Fruit fly (Drosophila melanogaster) whole organism, wandering third instar larva: Measurements from ENCODE around the gene ida.

ENCODE experiments used
- Abd-B ChIP-seq: fragments of >200 bp; optimal IDR thresholded peaks from 2 replicates; lab custom pipeline; 2017; ENCODE audit warnings: missing biosample characterization, missing genetic modification characterization
- CrebA ChIP-seq: fragments of 200-800 bp; sonication (Bioruptor generic); optimal IDR thresholded peaks from 2 replicates; lab custom pipeline; 2016; ENCODE audit warnings: missing biosample characterization, mild to moderate bottlenecking, missing genetic modification characterization, borderline replicate concordance
- Dfd ChIP-seq: fragments of >200 bp; optimal IDR thresholded peaks from 2 replicates; lab custom pipeline; 2017; ENCODE audit warnings: missing biosample characterization, missing genetic modification characterization
- Hr78 ChIP-seq: fragments of >200 bp; optimal IDR thresholded peaks from 2 replicates; lab custom pipeline; 2017; ENCODE audit warnings: missing biosample characterization, missing genetic modification characterization
- Myc ChIP-seq: fragments of >200 bp; optimal IDR thresholded peaks from 2 replicates; lab custom pipeline; 2017
- OdsH ChIP-seq: fragments of 200-800 bp; sonication (Bioruptor generic); optimal IDR thresholded peaks from 2 replicates; lab custom pipeline; 2016; ENCODE audit warnings: missing biosample characterization, mild to moderate bottlenecking, missing genetic modification characterization
- Sp1 ChIP-seq: fragments of 200-800 bp; sonication (Bioruptor generic); optimal IDR thresholded peaks from 3 replicates; lab custom pipeline; 2019; ENCODE audit warnings: missing biosample characterization, mild to moderate bottlenecking, missing genetic modification characterization, moderate library complexity
- dsf ChIP-seq: sonication (Bioruptor generic); optimal IDR thresholded peaks from 2 replicates; lab custom pipeline; 2016; ENCODE audit warnings: missing biosample characterization, missing genetic modification characterization, borderline replicate concordance
- lola ChIP-seq: fragments of >200 bp; optimal IDR thresholded peaks from 2 replicates; lab custom pipeline; 2017; ENCODE audit warnings: missing biosample characterization, missing genetic modification characterization
- psq ChIP-seq: fragments of 200-800 bp; sonication (Bioruptor generic); optimal IDR thresholded peaks from 3 replicates; lab custom pipeline; 2017; ENCODE audit warnings: missing biosample characterization, mild to moderate bottlenecking, missing genetic modification characterization, moderate library complexity
- sv ChIP-seq: fragments of 200-800 bp; sonication (Bioruptor generic); optimal IDR thresholded peaks from 3 replicates; lab custom pipeline; 2016; ENCODE audit warnings: missing biosample characterization, missing genetic modification characterization
- usp ChIP-seq: fragments of >200 bp; optimal IDR thresholded peaks from 2 replicates; lab custom pipeline; 2017; ENCODE audit warnings: missing biosample characterization, missing genetic modification characterization

DNA sequence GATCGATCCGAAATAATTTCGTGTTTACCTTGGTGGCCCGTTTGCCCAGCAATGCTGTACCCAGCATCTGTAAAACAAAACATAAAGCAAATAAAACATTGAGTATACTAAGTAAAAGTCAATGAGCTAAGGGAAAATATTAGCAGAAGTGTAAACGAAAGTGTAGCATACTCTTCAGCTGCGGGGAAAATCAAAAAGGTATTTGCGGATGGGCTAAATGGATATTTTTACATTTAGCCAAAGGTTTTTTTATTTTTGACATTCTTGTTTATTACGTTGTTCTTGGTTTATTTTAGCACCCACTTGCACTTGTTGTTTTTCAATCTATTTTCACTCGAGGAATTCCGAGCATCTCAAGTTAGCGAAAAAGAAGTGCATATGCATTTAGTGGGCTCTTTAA, 25.8 kb downstream of the ida start:
- TF ChIP-seq lola (no peak), Hr78 (GFP tag; lab: Kevin White, UChicago) (no peak), Sp1 (GFP tag; lab: Kevin White, UChicago) (no peak), Dfd (GFP tag; lab: Kevin White, UChicago) (no peak), sv (no peak), usp (GFP tag; lab: Kevin White, UChicago) (no peak), psq (GFP tag; lab: Kevin White, UChicago) (no peak), dsf (GFP tag; lab: Kevin White, UChicago) (no peak), CrebA (GFP tag; lab: Kevin White, UChicago) (no peak), OdsH (GFP tag; lab: Kevin White, UChicago) (no peak), Abd-B (GFP tag; lab: Kevin White, UChicago) (no peak), Myc (lab: Kevin White, UChicago) (peak; percentile 60)
